Worm (Caenorhabditis elegans) whole organism, young adult: Measurements from ENCODE around the gene mboa-2.
A peak's percentile ranks its signal among the peaks of the same experiment; 100 is the strongest.

Source experiments
- F39B2.1 ChIP-seq: fragments of 200-800 bp; sonication (Bioruptor generic); IDR thresholded peaks from 2 replicates; pipeline ENCODE4 v1.3.6; 2022; ENCODE audit warnings: missing genetic modification reagents, missing genetic modification characterization, missing compliant biosample characterization
- F49E8.2 ChIP-seq: sonication (generic microtip); optimal IDR thresholded peaks from 3 replicates; lab custom pipeline; 2017; ENCODE audit warnings: missing genetic modification characterization, mild to moderate bottlenecking, missing compliant biosample characterization, antibody characterized with exemption, moderate library complexity; ENCODE audit not compliant: insufficient read depth
- K11D2.4 ChIP-seq: fragments of 200-800 bp; sonication (Bioruptor generic); IDR thresholded peaks from 2 replicates; pipeline ENCODE4 v1.3.6; 2022; ENCODE audit warnings: missing genetic modification reagents, missing genetic modification characterization, missing compliant biosample characterization
- Y53F4B.3 ChIP-seq: fragments of 200-800 bp; sonication (Bioruptor generic); IDR thresholded peaks from 2 replicates; pipeline ENCODE4 v1.3.6; 2022; ENCODE audit warnings: missing genetic modification reagents, missing genetic modification characterization, missing compliant biosample characterization
- Y53G8AR.9 ChIP-seq: fragments of 200-800 bp; sonication (Bioruptor generic); conservative IDR thresholded peaks from 2 replicates; pipeline ENCODE4 v1.3.6; 2022; ENCODE audit warnings: missing genetic modification reagents, missing genetic modification characterization, missing compliant biosample characterization
- Y56A3A.18 ChIP-seq: fragments of 200-800 bp; sonication (Bioruptor generic); IDR thresholded peaks from 2 replicates; pipeline ENCODE4 v1.3.6; 2022; ENCODE audit warnings: missing genetic modification reagents, missing genetic modification characterization, missing compliant biosample characterization
- Y67H2A.10 ChIP-seq: fragments of 200-800 bp; sonication (Bioruptor generic); conservative IDR thresholded peaks from 2 replicates; pipeline ENCODE4 v1.3.6; 2022; ENCODE audit warnings: missing genetic modification reagents, missing genetic modification characterization, missing compliant biosample characterization
- atf-7 ChIP-seq: sonication (generic microtip); optimal IDR thresholded peaks from 2 replicates; lab custom pipeline; 2017; ENCODE audit warnings: mild to moderate bottlenecking, missing genetic modification characterization, missing compliant biosample characterization
- bed-2 ChIP-seq: fragments of 200-800 bp; sonication (Bioruptor generic); IDR thresholded peaks from 2 replicates; pipeline ENCODE4 v1.3.6; 2022; ENCODE audit warnings: missing genetic modification reagents, missing genetic modification characterization, missing compliant biosample characterization
- cebp-1 ChIP-seq, 2 experiments: fragments of 200-800 bp in 1 of 2; sonication (Bioruptor generic) in 1 of 2; sonication (generic microtip) in 1 of 2; IDR thresholded peaks in 1 of 2; optimal IDR thresholded peaks in 1 of 2; 2 replicates each; pipeline versions ENCODE4 v1.3.6 to Lab custom; 2017 to 2022; ENCODE audit warnings: missing compliant biosample characterization in 2 of 2, missing genetic modification characterization in 2 of 2, mild to moderate bottlenecking in 1 of 2, missing genetic modification reagents in 1 of 2, moderate library complexity in 1 of 2
- ceh-100 ChIP-seq: fragments of 200-800 bp; sonication (Bioruptor generic); IDR thresholded peaks from 2 replicates; pipeline ENCODE4 v1.3.6; 2022; ENCODE audit warnings: missing genetic modification reagents, missing genetic modification characterization, missing compliant biosample characterization
- chd-7 ChIP-seq: sonication (generic microtip); optimal IDR thresholded peaks from 2 replicates; lab custom pipeline; 2016; ENCODE audit warnings: mild to moderate bottlenecking, missing genetic modification characterization, moderate library complexity, missing compliant biosample characterization
- dox-1 ChIP-seq: fragments of 200-800 bp; sonication (Bioruptor generic); IDR thresholded peaks from 2 replicates; pipeline ENCODE4 v1.3.6; 2022; ENCODE audit warnings: missing genetic modification reagents, missing genetic modification characterization, missing compliant biosample characterization
- egrh-3 ChIP-seq: fragments of 200-800 bp; sonication (Bioruptor generic); IDR thresholded peaks from 2 replicates; pipeline ENCODE4 v1.3.6; 2022; ENCODE audit warnings: missing genetic modification reagents, missing genetic modification characterization, missing compliant biosample characterization
- ekl-4 ChIP-seq: fragments of 200-800 bp; sonication (Bioruptor generic); IDR thresholded peaks from 2 replicates; pipeline ENCODE4 v1.3.6; 2022; ENCODE audit warnings: missing genetic modification reagents, missing genetic modification characterization, missing compliant biosample characterization
- ets-4 ChIP-seq: fragments of 200-800 bp; sonication (Bioruptor generic); optimal IDR thresholded peaks from 2 replicates; lab custom pipeline; 2018; ENCODE audit warnings: mild to moderate bottlenecking, missing genetic modification characterization, missing compliant biosample characterization
- gei-17 ChIP-seq: fragments of 200-800 bp; sonication (Bioruptor generic); optimal IDR thresholded peaks from 2 replicates; lab custom pipeline; 2018; ENCODE audit warnings: mild to moderate bottlenecking, missing genetic modification characterization, missing compliant biosample characterization
- hmg-20 ChIP-seq: fragments of 200-800 bp; sonication (Bioruptor generic); IDR thresholded peaks from 2 replicates; pipeline ENCODE4 v1.3.6; 2022; ENCODE audit warnings: missing genetic modification reagents, missing genetic modification characterization, missing compliant biosample characterization
- hrde-1 ChIP-seq: sonication (generic microtip); optimal IDR thresholded peaks from 2 replicates; lab custom pipeline; 2016; ENCODE audit warnings: missing genetic modification characterization, mild to moderate bottlenecking, missing compliant biosample characterization, moderate library complexity, missing genotype, missing genetic modification reagents, borderline replicate concordance
- lin-26 ChIP-seq: fragments of 200-800 bp; sonication (Bioruptor generic); IDR thresholded peaks from 2 replicates; pipeline ENCODE4 v1.3.6; 2022; ENCODE audit warnings: missing genetic modification reagents, missing genetic modification characterization, missing compliant biosample characterization
- lin-40 ChIP-seq: sonication (generic microtip); optimal IDR thresholded peaks from 2 replicates; lab custom pipeline; 2016; ENCODE audit warnings: missing genetic modification characterization, mild to moderate bottlenecking, missing compliant biosample characterization, missing genotype, missing genetic modification reagents
- lsy-27 ChIP-seq: sonication (generic microtip); optimal IDR thresholded peaks from 2 replicates; lab custom pipeline; 2017; ENCODE audit warnings: missing genetic modification characterization, mild to moderate bottlenecking, missing compliant biosample characterization, antibody characterized with exemption, missing genotype, borderline replicate concordance; ENCODE audit not compliant: insufficient read depth
- madf-6 ChIP-seq: fragments of 200-800 bp; sonication (Bioruptor generic); IDR thresholded peaks from 2 replicates; pipeline ENCODE4 v1.3.6; 2022; ENCODE audit warnings: missing genetic modification reagents, missing genetic modification characterization, missing compliant biosample characterization
- mes-4 ChIP-seq: sonication (generic microtip); optimal IDR thresholded peaks from 2 replicates; lab custom pipeline; 2016; ENCODE audit warnings: missing genotype, missing genetic modification characterization, missing compliant biosample characterization
- nfya-1 ChIP-seq: sonication (generic microtip); optimal IDR thresholded peaks from 2 replicates; lab custom pipeline; 2017; ENCODE audit warnings: antibody characterized with exemption, missing compliant biosample characterization, missing genetic modification characterization, borderline replicate concordance; ENCODE audit not compliant: insufficient read depth
- nfya-2 ChIP-seq: fragments of 200-800 bp; sonication (Bioruptor generic); IDR thresholded peaks from 2 replicates; pipeline ENCODE4 v1.3.6; 2022; ENCODE audit warnings: missing genetic modification reagents, missing genetic modification characterization, missing compliant biosample characterization
- nfyb-1 ChIP-seq: fragments of 200-800 bp; sonication (Bioruptor generic); IDR thresholded peaks from 2 replicates; pipeline ENCODE4 v1.3.6; 2022; ENCODE audit warnings: missing genetic modification reagents, missing genetic modification characterization, missing compliant biosample characterization
- nhr-179 ChIP-seq: sonication (generic microtip); optimal IDR thresholded peaks from 2 replicates; lab custom pipeline; 2016; ENCODE audit warnings: mild to moderate bottlenecking, missing genetic modification characterization, missing compliant biosample characterization
- pbrm-1 ChIP-seq: fragments of 200-800 bp; sonication (Bioruptor generic); IDR thresholded peaks from 2 replicates; pipeline ENCODE4 v1.3.6; 2022; ENCODE audit warnings: missing genetic modification reagents, missing genetic modification characterization, missing compliant biosample characterization
- repo-1 ChIP-seq: sonication (generic microtip); optimal IDR thresholded peaks from 2 replicates; lab custom pipeline; 2017; ENCODE audit warnings: mild to moderate bottlenecking, missing genetic modification characterization, missing compliant biosample characterization
- sea-2 ChIP-seq: fragments of 200-800 bp; sonication (Bioruptor generic); IDR thresholded peaks from 2 replicates; pipeline ENCODE4 v1.3.6; 2022; ENCODE audit warnings: missing genetic modification characterization, missing compliant biosample characterization
- unc-130 ChIP-seq: sonication (generic microtip); optimal IDR thresholded peaks from 2 replicates; lab custom pipeline; 2016; ENCODE audit warnings: missing genetic modification reagents, missing genetic modification characterization, missing compliant biosample characterization
- zfh-2 ChIP-seq: fragments of 200-800 bp; sonication (Bioruptor generic); conservative IDR thresholded peaks from 2 replicates; pipeline ENCODE4 v1.3.6; 2022; ENCODE audit warnings: missing genetic modification reagents, missing genetic modification characterization, missing compliant biosample characterization
- ztf-25 ChIP-seq: fragments of 200-800 bp; sonication (Bioruptor generic); IDR thresholded peaks from 2 replicates; pipeline ENCODE4 v1.3.6; 2022; ENCODE audit warnings: missing genetic modification reagents, missing genetic modification characterization, missing compliant biosample characterization
- ztf-26 ChIP-seq: sonication (generic microtip); optimal IDR thresholded peaks from 2 replicates; lab custom pipeline; 2017; ENCODE audit warnings: missing genetic modification characterization, missing compliant biosample characterization
- ztf-28 ChIP-seq: fragments of 200-800 bp; sonication (Bioruptor generic); IDR thresholded peaks from 2 replicates; pipeline ENCODE4 v1.3.6; 2022; ENCODE audit warnings: missing genetic modification reagents, missing genetic modification characterization, missing compliant biosample characterization
- ztf-3 ChIP-seq: fragments of 200-800 bp; sonication (Bioruptor generic); optimal IDR thresholded peaks from 2 replicates; lab custom pipeline; 2018; ENCODE audit warnings: mild to moderate bottlenecking, missing genetic modification characterization, missing compliant biosample characterization

Gene mboa-2

ce11 chrV:11075209-11076027 lies 46.9 kb downstream of the mboa-2 start (continued):
- TF ChIP-seq pbrm-1 (peak; percentile 28), unc-130 (no peak), Y67H2A.10 (GFP tag; lab: Robert Waterston, UW) (no peak), cebp-1 (GFP tag; IDR thresholded peaks at IDR 0.05; lab: Robert Waterston, UW) (no peak; the same call in 1 of the 2 replicates), cebp-1 (tag; optimal IDR thresholded peaks at IDR 0.05; lab: Kevin White, UChicago) (peak; percentile 61), Y56A3A.18 (GFP tag; lab: Robert Waterston, UW) (peak; percentile 42; the same call in 1 of the 2 replicates), ztf-28 (GFP tag; lab: Robert Waterston, UW) (0 out of 2 replicates have a peak, but pooled peaks have one; percentile 61), gei-17 (GFP tag; lab: Kevin White, UChicago) (no peak), F39B2.1 (no peak), lin-26 (GFP tag; lab: Robert Waterston, UW) (peak; percentile 15; the same call in 1 of the 2 replicates), K11D2.4 (GFP tag; lab: Robert Waterston, UW) (no peak), atf-7 (tag; lab: Kevin White, UChicago) (no peak)

ce11 chrV:11074448-11074847 lies 47.8 kb downstream of the mboa-2 start, which contains the start of gene act-3:
Gene act-3 (minus strand): TSS chrV:11074498.
- TF ChIP-seq ztf-3 (GFP tag; lab: Kevin White, UChicago): no peak
- TF ChIP-seq cebp-1 (GFP tag; IDR thresholded peaks at IDR 0.05; lab: Robert Waterston, UW): no peak
- TF ChIP-seq cebp-1 (tag; optimal IDR thresholded peaks at IDR 0.05; lab: Kevin White, UChicago): no peak
- TF ChIP-seq chd-7 (tag; lab: Kevin White, UChicago): peak; percentile 7
- peak; percentile 8 for TF ChIP-seq repo-1 (tag; lab: Kevin White, UChicago)
- 0 out of 2 replicates have a peak, but pooled peaks have one; percentile 24 for TF ChIP-seq pbrm-1

ce11 chrV:11073354-11073753 lies 48.9 kb downstream of the mboa-2 start:
- TF ChIP-seq nhr-179 (no peak), ztf-25 (GFP tag; lab: Robert Waterston, UW) (no peak), ets-4 (no peak), bed-2 (GFP tag; lab: Robert Waterston, UW) (no peak), lin-26 (GFP tag; lab: Robert Waterston, UW) (no peak), egrh-3 (GFP tag; lab: Robert Waterston, UW) (no peak), nfyb-1 (no peak), hmg-20 (GFP tag; lab: Robert Waterston, UW) (no peak), hrde-1 (tag; lab: Kevin White, UChicago) (no peak), zfh-2 (GFP tag; lab: Robert Waterston, UW) (no peak), mes-4 (tag; lab: Kevin White, UChicago) (no peak), madf-6 (GFP tag; lab: Robert Waterston, UW) (no peak), ceh-100 (GFP tag; lab: Robert Waterston, UW) (no peak), dox-1 (no peak), sea-2 (GFP tag; lab: Robert Waterston, UW) (no peak), F49E8.2 (tag; lab: Kevin White, UChicago) (no peak), lsy-27 (tag; lab: Kevin White, UChicago) (no peak), nfya-2 (GFP tag; lab: Robert Waterston, UW) (no peak)

- TF ChIP-seq ztf-26: no peak
- no peak for TF ChIP-seq nfya-1 (tag; lab: Kevin White, UChicago)
- TF ChIP-seq zfh-2 (GFP tag; lab: Robert Waterston, UW): no peak
- peak; percentile 45; the same call in 1 of the 2 replicates for TF ChIP-seq ekl-4 (GFP tag; lab: Robert Waterston, UW)
- 0 out of 2 replicates have a peak, but pooled peaks have one; percentile 22 for TF ChIP-seq Y53G8AR.9 (GFP tag; lab: Robert Waterston, UW)
- no peak for TF ChIP-seq madf-6 (GFP tag; lab: Robert Waterston, UW)
- no peak for TF ChIP-seq ets-4
- no peak for TF ChIP-seq lin-40 (tag; lab: Kevin White, UChicago)
- TF ChIP-seq Y53F4B.3 (GFP tag; lab: Robert Waterston, UW): no peak
- TF ChIP-seq, all 124 proteins: peak for 2
Measured at ce11 chrV:11071453-11071852, 50.8 kb downstream of the mboa-2 start.
